Fruit fly (Drosophila melanogaster): ENCODE measurements around the gene Tpc1.

Gene Tpc1

DNA sequence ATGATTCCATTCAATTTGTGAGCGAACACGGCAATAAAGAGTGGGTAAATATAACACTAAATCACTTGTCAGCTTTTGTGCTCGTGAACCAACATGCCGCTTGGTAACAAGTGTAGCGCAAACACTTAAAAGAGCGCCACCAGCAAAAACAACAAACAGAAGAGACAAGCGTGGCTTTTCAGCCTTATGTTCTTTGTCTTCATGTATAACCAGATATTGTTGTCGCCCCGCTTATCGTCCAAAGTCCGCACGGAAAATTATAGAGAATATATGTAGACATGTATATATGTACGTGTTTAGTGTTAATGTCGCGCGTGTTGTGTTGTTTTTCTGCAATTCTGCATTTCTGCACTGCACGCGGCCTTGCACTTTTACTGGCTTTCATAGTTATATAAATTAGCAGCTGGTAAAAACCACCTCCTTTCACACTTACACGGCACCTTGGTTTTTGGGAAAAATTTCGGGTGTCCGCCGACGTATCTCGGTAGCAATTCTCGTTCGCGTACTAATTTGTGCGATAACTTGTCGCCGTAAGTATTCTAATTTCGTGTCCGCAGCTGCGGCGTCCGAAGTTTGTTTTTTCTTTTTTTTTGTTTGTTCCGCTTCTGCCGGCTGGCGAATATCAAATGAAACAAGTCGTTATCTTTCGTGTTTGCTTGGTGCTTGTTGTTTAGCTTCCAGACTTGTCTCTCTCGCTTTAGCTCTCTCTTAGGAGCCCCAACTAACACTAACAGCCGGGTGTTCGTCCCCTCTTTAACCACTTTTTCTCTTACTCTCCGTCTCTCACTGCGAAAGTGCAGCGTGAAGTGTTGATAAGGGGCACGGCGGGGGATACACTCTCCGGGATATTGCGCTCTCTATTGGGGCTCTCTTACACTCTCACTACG, 6.9 kb upstream of the Tpc1 start:
- TF ChIP-seq tx (GFP tag; optimal IDR thresholded peaks at IDR 0.05) = no peak
- TF ChIP-seq Bdp1 (GFP tag; optimal IDR thresholded peaks at IDR 0.05) = no peak
- TF ChIP-seq Bteb2 (GFP tag; optimal IDR thresholded peaks at IDR 0.05) = no peak
- no peak for TF ChIP-seq Six4 (GFP tag; optimal IDR thresholded peaks at IDR 0.05)
- no peak for TF ChIP-seq repo (GFP tag; optimal IDR thresholded peaks at IDR 0.05)
- no peak; the same call in 1 of the 2 replicates for TF ChIP-seq sisA (GFP tag; IDR thresholded peaks at IDR 0.05)
- peak; percentile 31 for TF ChIP-seq Antp (GFP tag; optimal IDR thresholded peaks at IDR 0.05)
- no peak for TF ChIP-seq CG12104 (GFP tag; optimal IDR thresholded peaks at IDR 0.05)
- no peak for TF ChIP-seq B-H2 (GFP tag; optimal IDR thresholded peaks at IDR 0.05)
- TF ChIP-seq Sox100B (GFP tag; optimal IDR thresholded peaks at IDR 0.05) = no peak
- TF ChIP-seq prd (optimal IDR thresholded peaks at IDR 0.05) = no peak
- peak; percentile 41; the same call in 1 of the 3 replicates for TF ChIP-seq prd (GFP tag; IDR thresholded peaks at IDR 0.05)
- TF ChIP-seq trh (GFP tag; optimal IDR thresholded peaks at IDR 0.05) = no peak
- TF ChIP-seq cad (GFP tag; optimal IDR thresholded peaks at IDR 0.05) = no peak
- no peak for TF ChIP-seq fd102C (GFP tag; optimal IDR thresholded peaks at IDR 0.05)
- TF ChIP-seq CG4617 (GFP tag; optimal IDR thresholded peaks at IDR 0.05; ENCODE audit: borderline replicate concordance) = no peak
- TF ChIP-seq pros (GFP tag; optimal IDR thresholded peaks at IDR 0.05) = no peak
- TF ChIP-seq CG15514 (GFP tag; optimal IDR thresholded peaks at IDR 0.05) = no peak
- no peak for TF ChIP-seq HLH54F (GFP tag; optimal IDR thresholded peaks at IDR 0.05)
- TF ChIP-seq CG17612 (GFP tag; IDR thresholded peaks at IDR 0.05) = 0 out of 2 replicates have a peak, but pooled peaks have one; percentile 29
- no peak; the same call in 2 of the 3 replicates for TF ChIP-seq CG2199 (GFP tag; IDR thresholded peaks at IDR 0.05)
- no peak for TF ChIP-seq CG6689 (GFP tag; IDR thresholded peaks at IDR 0.05)
- TF ChIP-seq CG7357 (GFP tag; IDR thresholded peaks at IDR 0.05) = no peak
- TF ChIP-seq Hr39 (optimal IDR thresholded peaks at IDR 0.05) = no peak
- TF ChIP-seq Med (GFP tag) = peak; percentile 90
- peak; percentile 82 for TF ChIP-seq mirr (GFP tag; optimal IDR thresholded peaks at IDR 0.05)
- no peak for TF ChIP-seq schlank (tag; optimal IDR thresholded peaks at IDR 0.05)
- TF ChIP-seq sug (tag; optimal IDR thresholded peaks at IDR 0.05) = peak; percentile 51
- no peak for TF ChIP-seq CG15601 (tag; optimal IDR thresholded peaks at IDR 0.05)
- TF ChIP-seq Hand (GFP tag; optimal IDR thresholded peaks at IDR 0.05) = peak; percentile 44
- TF ChIP-seq CG30403 (GFP tag; optimal IDR thresholded peaks at IDR 0.05) = peak; percentile 7
- TF ChIP-seq CG4854 (GFP tag; optimal IDR thresholded peaks at IDR 0.05) = no peak
- TF ChIP-seq org-1 (GFP tag; optimal IDR thresholded peaks at IDR 0.05) = no peak
- TF ChIP-seq CG32532 (GFP tag; IDR thresholded peaks at IDR 0.05) = peak; percentile 73
- no peak for TF ChIP-seq bowl (GFP tag; IDR thresholded peaks at IDR 0.05)
- TF ChIP-seq CG18476 (GFP tag; optimal IDR thresholded peaks at IDR 0.05) = no peak
- TF ChIP-seq MTF-1 (GFP tag; optimal IDR thresholded peaks at IDR 0.05; ENCODE audit: borderline replicate concordance) = peak; percentile 22
- peak; percentile 44; the same call in 1 of the 3 replicates for TF ChIP-seq dysf (GFP tag; IDR thresholded peaks at IDR 0.05)
- no peak for TF ChIP-seq Doc3 (GFP tag; IDR thresholded peaks at IDR 0.05; ENCODE audit: partially characterized antibody)
- peak; percentile 42 for TF ChIP-seq mam (GFP tag; optimal IDR thresholded peaks at IDR 0.05)
- TF ChIP-seq Lhr (GFP tag; optimal IDR thresholded peaks at IDR 0.05) = no peak
- TF ChIP-seq dm (GFP tag; optimal IDR thresholded peaks at IDR 0.05) = no peak
- TF ChIP-seq CG7372 (GFP tag; IDR thresholded peaks at IDR 0.05) = no peak
- TF ChIP-seq CG10979 (tag; optimal IDR thresholded peaks at IDR 0.05) = no peak
- TF ChIP-seq Optix (GFP tag; IDR thresholded peaks at IDR 0.05) = peak; percentile 12; the same call in 1 of the 3 replicates
- no peak for TF ChIP-seq luna (GFP tag; optimal IDR thresholded peaks at IDR 0.05)
- TF ChIP-seq nom (GFP tag; optimal IDR thresholded peaks at IDR 0.05) = peak; percentile 99
- TF ChIP-seq Abd-B (GFP tag; optimal IDR thresholded peaks at IDR 0.05) = no peak
- TF ChIP-seq z (GFP tag; IDR thresholded peaks at IDR 0.05) = no peak
- TF ChIP-seq CG4404 (GFP tag; IDR thresholded peaks at IDR 0.05) = no peak
